Worm (Caenorhabditis elegans) whole organism, mixed stage, embryonic: Measurements from ENCODE around the gene F09E5.3.

Experiments used
- cnd-1 ChIP-seq: fragments of 200-800 bp; sonication (Bioruptor generic); optimal IDR thresholded peaks from 2 replicates; lab custom pipeline; 2018; ENCODE audit warnings: mild to moderate bottlenecking, missing genetic modification characterization, missing compliant biosample characterization
- nhr-12 ChIP-seq: fragments of 150-350 bp; optimal IDR thresholded peaks from 2 replicates; lab custom pipeline; 2014; ENCODE audit warnings: missing biosample characterization, missing genetic modification characterization
- nhr-237 ChIP-seq: fragments of 150-350 bp; optimal IDR thresholded peaks from 2 replicates; lab custom pipeline; 2014; ENCODE audit warnings: missing biosample characterization, missing genetic modification characterization
- sem-2 ChIP-seq: fragments of 200-800 bp; sonication (Bioruptor generic); optimal IDR thresholded peaks from 2 replicates; lab custom pipeline; 2018; ENCODE audit warnings: mild to moderate bottlenecking, missing genetic modification characterization, missing compliant biosample characterization
- snpc-4 ChIP-seq: fragments of 150-350 bp; optimal IDR thresholded peaks from 2 replicates; lab custom pipeline; 2014; ENCODE audit warnings: missing biosample characterization, missing genetic modification characterization
- ztf-11 ChIP-seq: fragments of 150-350 bp; optimal IDR thresholded peaks from 2 replicates; lab custom pipeline; 2014; ENCODE audit warnings: missing biosample characterization, missing genetic modification characterization

DNA sequence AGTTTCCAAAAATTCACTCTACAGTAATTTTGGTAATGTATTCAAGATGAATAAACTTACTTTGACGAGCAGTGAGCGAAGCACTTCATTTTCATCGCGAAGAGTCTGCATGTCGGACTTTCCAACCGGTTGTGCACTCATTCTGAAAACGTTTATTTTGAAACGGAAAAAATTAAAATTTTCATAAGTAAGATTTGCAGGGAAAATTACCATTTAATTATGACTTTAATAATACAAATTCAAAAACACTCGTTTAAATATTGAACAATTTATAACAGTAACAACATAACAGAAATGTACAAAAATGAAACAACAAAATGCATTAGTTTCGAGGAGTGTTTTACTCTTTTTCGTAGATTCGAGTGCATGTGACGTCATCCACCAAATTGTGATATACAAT lies 38.7 kb downstream of the F09E5.3 start, which contains the start of the genes EEED8.13 and EEED8.18:
- TF ChIP-seq sem-2 (no peak), nhr-12 (tag; lab: Kevin White, UChicago) (no peak), nhr-237 (tag; lab: Kevin White, UChicago) (no peak), cnd-1 (no peak), ztf-11 (tag; lab: Kevin White, UChicago) (no peak), snpc-4 (tag; lab: Kevin White, UChicago) (no peak)
